Worm (Caenorhabditis elegans): ENCODE data around the gene ttm-2.

Gene ttm-2

ce11 chrII:4769886-4770285, 3.7 kb upstream of the ttm-2 start:
- TF ChIP-seq ama-1 (optimal IDR thresholded peaks at IDR 0.05) (no peak), ama-1 (GFP tag; optimal IDR thresholded peaks at IDR 0.05) (no peak), Y56A3A.18 (GFP tag; IDR thresholded peaks at IDR 0.05) (no peak), lin-35 (GFP tag; optimal IDR thresholded peaks at IDR 0.05) (no peak), aptf-2 (GFP tag; conservative IDR thresholded peaks at IDR 0.05) (no peak), unc-62 (GFP tag; optimal IDR thresholded peaks at IDR 0.05) (peak; percentile 55), mel-28 (tag; optimal IDR thresholded peaks at IDR 0.05; ENCODE audit: borderline replicate concordance) (no peak), madf-8 (GFP tag; conservative IDR thresholded peaks at IDR 0.05) (no peak), dox-1 (GFP tag; IDR thresholded peaks at IDR 0.05) (peak; percentile 70), gei-17 (GFP tag; optimal IDR thresholded peaks at IDR 0.05) (no peak), F33H1.4 (GFP tag; IDR thresholded peaks at IDR 0.05) (no peak), attf-6 (GFP tag; IDR thresholded peaks at IDR 0.05) (no peak), aptf-3 (GFP tag; IDR thresholded peaks at IDR 0.05) (no peak), nhr-80 (tag; optimal IDR thresholded peaks at IDR 0.05) (peak; percentile 87), ZK185.1 (tag; optimal IDR thresholded peaks at IDR 0.05; ENCODE audit: poor library complexity, severe bottlenecking) (no peak), attf-3 (GFP tag; conservative IDR thresholded peaks at IDR 0.05) (no peak), F10E7.11 (tag; optimal IDR thresholded peaks at IDR 0.05) (no peak), chd-7 (tag; optimal IDR thresholded peaks at IDR 0.05) (no peak), ets-4 (GFP tag; optimal IDR thresholded peaks at IDR 0.05) (peak; percentile 65), ztf-22 (GFP tag; optimal IDR thresholded peaks at IDR 0.05) (peak; percentile 5), nfyb-1 (GFP tag; IDR thresholded peaks at IDR 0.05) (no peak), F57C9.4 (tag; optimal IDR thresholded peaks at IDR 0.05) (no peak), hlh-12 (tag; optimal IDR thresholded peaks at IDR 0.05) (no peak), B0336.3 (GFP tag; IDR thresholded peaks at IDR 0.05) (no peak), hsf-1 (GFP tag; IDR thresholded peaks at IDR 0.05) (no peak), sdz-38 (tag; optimal IDR thresholded peaks at IDR 0.05) (no peak), ekl-4 (GFP tag; IDR thresholded peaks at IDR 0.05) (no peak), F23B12.7 (tag; optimal IDR thresholded peaks at IDR 0.05; ENCODE audit: insufficient read depth) (no peak), lag-1 (GFP tag; IDR thresholded peaks at IDR 0.05) (no peak)

ce11 chrII:4769096-4769495, 2.9 kb upstream of the ttm-2 start:
- TF ChIP-seq madf-3 (GFP tag; IDR thresholded peaks at IDR 0.05), result no peak
- no peak for TF ChIP-seq zfh-2 (GFP tag; conservative IDR thresholded peaks at IDR 0.05)
- peak; percentile 85 for TF ChIP-seq nhr-80 (tag; optimal IDR thresholded peaks at IDR 0.05)
- no peak for TF ChIP-seq mes-4 (tag; optimal IDR thresholded peaks at IDR 0.05)
- peak; percentile 34 for TF ChIP-seq tbp1 (GFP tag; optimal IDR thresholded peaks at IDR 0.05)
- peak; percentile 26; the same call in 1 of the 2 replicates for TF ChIP-seq dox-1 (GFP tag; IDR thresholded peaks at IDR 0.05)
- TF ChIP-seq K12H6.12 (tag; optimal IDR thresholded peaks at IDR 0.05), result no peak
- TF ChIP-seq sdz-38 (tag; optimal IDR thresholded peaks at IDR 0.05), result no peak
- no peak for TF ChIP-seq lin-26 (GFP tag; IDR thresholded peaks at IDR 0.05)
- no peak for TF ChIP-seq hlh-26 (GFP tag; conservative IDR thresholded peaks at IDR 0.05)
- no peak for TF ChIP-seq bed-1 (GFP tag; IDR thresholded peaks at IDR 0.05)
- no peak for TF ChIP-seq ztf-18 (tag; optimal IDR thresholded peaks at IDR 0.05)
- TF ChIP-seq Y53G8AR.9 (GFP tag; conservative IDR thresholded peaks at IDR 0.05), result no peak
- TF ChIP-seq mxl-1 (tag; optimal IDR thresholded peaks at IDR 0.05), result no peak
- TF ChIP-seq unc-62 (GFP tag; optimal IDR thresholded peaks at IDR 0.05), result peak; percentile 96
- no peak for TF ChIP-seq cebp-1 (GFP tag; IDR thresholded peaks at IDR 0.05)
- TF ChIP-seq cebp-1 (tag; optimal IDR thresholded peaks at IDR 0.05), result no peak
- TF ChIP-seq atf-7 (tag; optimal IDR thresholded peaks at IDR 0.05), result peak; percentile 51
- peak; percentile 9 to 38 for TF ChIP-seq let-607 (tag; optimal IDR thresholded peaks at IDR 0.05)
- TF ChIP-seq ztf-22 (GFP tag; optimal IDR thresholded peaks at IDR 0.05), result peak; percentile 54
- TF ChIP-seq ets-4 (GFP tag; optimal IDR thresholded peaks at IDR 0.05), result peak; percentile 76
- TF ChIP-seq C06A6.2 (GFP tag; conservative IDR thresholded peaks at IDR 0.05), result no peak
- TF ChIP-seq nfya-1 (tag; optimal IDR thresholded peaks at IDR 0.05; ENCODE audit: borderline replicate concordance, insufficient read depth), result no peak
- TF ChIP-seq gei-17 (GFP tag; optimal IDR thresholded peaks at IDR 0.05), result no peak
- TF ChIP-seq sptf-2 (GFP tag; optimal IDR thresholded peaks at IDR 0.05), result no peak

Measured in whole organism, young adult.